Fruit fly (Drosophila melanogaster) whole organism: ENCODE results near the gene loh.

Source experiments
- Dll ChIP-seq: fragments of >200 bp; optimal IDR thresholded peaks from 2 replicates; lab custom pipeline; 2017
- pan ChIP-seq: fragments of >200 bp; optimal IDR thresholded peaks from 2 replicates; lab custom pipeline; 2017
- psq ChIP-seq: fragments of >200 bp; optimal IDR thresholded peaks from 2 replicates; lab custom pipeline; 2017
- usp ChIP-seq: fragments of >200 bp; optimal IDR thresholded peaks from 2 replicates; lab custom pipeline; 2017; ENCODE audit warnings: missing biosample characterization, missing genetic modification characterization, mixed read lengths

dm6 chr2L:10422643-10423606 is 19.4 kb upstream of the loh start, which contains the start of the genes pie and Wdfy2:
- TF ChIP-seq psq (lab: Kevin White, UChicago): no peak
- TF ChIP-seq Dll (lab: Kevin White, UChicago): no peak
- TF ChIP-seq usp: no peak
- TF ChIP-seq pan (lab: Kevin White, UChicago): no peak
